Worm (Caenorhabditis elegans) whole organism, L4/young adult: ENCODE results near the gene C44C10.10.

Experiments
- W03F9.2 ChIP-seq: fragments of 150-350 bp; optimal IDR thresholded peaks from 2 replicates; lab custom pipeline; 2014; ENCODE audit warnings: missing biosample characterization, missing genetic modification characterization
- dao-5 ChIP-seq: sonication (generic microtip); optimal IDR thresholded peaks from 2 replicates; lab custom pipeline; 2016; ENCODE audit warnings: missing genotype, missing genetic modification characterization, moderate library complexity, missing compliant biosample characterization
- him-1 ChIP-seq: sonication (generic microtip); optimal IDR thresholded peaks from 2 replicates; lab custom pipeline; 2016; ENCODE audit warnings: missing genotype, missing genetic modification reagents, missing genetic modification characterization, missing compliant biosample characterization

ce11 chrX:11700263-11700662 is 10.1 kb downstream of the C44C10.10 start, which contains the start of gene C44C10.15:
- TF ChIP-seq him-1 (tag; lab: Kevin White, UChicago): no peak
- no peak for TF ChIP-seq W03F9.2 (tag; lab: Kevin White, UChicago)
- no peak for TF ChIP-seq dao-5 (tag; lab: Kevin White, UChicago)
